Fruit fly (Drosophila melanogaster) whole organism, embryonic: ENCODE data around the gene Lcp65Ag3.
A peak's percentile ranks its signal among the peaks of the same experiment; 100 is the strongest.

Experiments used
- Bgb ChIP-seq: fragments of 200-800 bp; sonication (Bioruptor generic); IDR thresholded peaks from 2 replicates; pipeline ENCODE4 v1.3.6; 2022; ENCODE audit warnings: missing biosample characterization, missing genetic modification characterization; ENCODE audit not compliant: partially characterized antibody
- C15 ChIP-seq: fragments of 200-800 bp; sonication (Bioruptor generic); IDR thresholded peaks from 3 replicates; pipeline ENCODE4 v1.3.6; 2022; ENCODE audit warnings: missing biosample characterization, missing genetic modification characterization
- CG10147 ChIP-seq: fragments of 200-800 bp; sonication (Bioruptor generic); optimal IDR thresholded peaks from 2 replicates; lab custom pipeline; 2019; ENCODE audit warnings: missing biosample characterization, mild to moderate bottlenecking, missing genetic modification characterization, moderate library complexity
- CG10209 ChIP-seq: fragments of 200-800 bp; sonication (Bioruptor generic); optimal IDR thresholded peaks from 3 replicates; lab custom pipeline; 2017; ENCODE audit warnings: missing biosample characterization, mild to moderate bottlenecking, missing genetic modification characterization, missing genetic modification reagents
- CG11247 ChIP-seq: fragments of 200-800 bp; sonication (Bioruptor generic); IDR thresholded peaks from 2 replicates; pipeline ENCODE4 v1.3.6; 2022; ENCODE audit warnings: missing biosample characterization, missing genetic modification characterization
- CG11456 ChIP-seq: fragments of 200-800 bp; sonication (Bioruptor generic); IDR thresholded peaks from 3 replicates; pipeline ENCODE4 v1.3.6; 2022; ENCODE audit warnings: missing biosample characterization, missing genetic modification characterization
- CG12071 ChIP-seq: fragments of 200-800 bp; sonication (Bioruptor generic); optimal IDR thresholded peaks from 3 replicates; lab custom pipeline; 2018; ENCODE audit warnings: missing biosample characterization, mild to moderate bottlenecking, missing genetic modification characterization
- CG12236 ChIP-seq: fragments of 200-800 bp; sonication (Bioruptor generic); optimal IDR thresholded peaks from 2 replicates; lab custom pipeline; 2016; ENCODE audit warnings: missing biosample characterization, missing genetic modification characterization
- CG15269 ChIP-seq: fragments of 200-800 bp; sonication (Bioruptor generic); optimal IDR thresholded peaks from 2 replicates; lab custom pipeline; 2018; ENCODE audit warnings: missing biosample characterization, mild to moderate bottlenecking, missing genetic modification characterization, moderate library complexity
- CG17361 ChIP-seq: fragments of 200-800 bp; sonication (Bioruptor generic); IDR thresholded peaks from 3 replicates; pipeline ENCODE4 v1.3.6; 2022; ENCODE audit warnings: missing biosample characterization, missing genetic modification characterization
- CG17385 ChIP-seq: fragments of 200-800 bp; sonication (Bioruptor generic); optimal IDR thresholded peaks from 3 replicates; lab custom pipeline; 2018; ENCODE audit warnings: missing biosample characterization, mild to moderate bottlenecking, missing genetic modification characterization
- CG18619 ChIP-seq: fragments of 200-800 bp; sonication (Bioruptor generic); optimal IDR thresholded peaks from 3 replicates; lab custom pipeline; 2017; ENCODE audit warnings: missing biosample characterization, mild to moderate bottlenecking, missing genetic modification characterization
- CG3065 ChIP-seq: fragments of 200-800 bp; sonication (Bioruptor generic); optimal IDR thresholded peaks from 2 replicates; lab custom pipeline; 2016; ENCODE audit warnings: missing biosample characterization, missing genetic modification characterization
- CG31224 ChIP-seq: fragments of 200-800 bp; sonication (Bioruptor generic); IDR thresholded peaks from 2 replicates; pipeline ENCODE4 v1.3.6; 2022; ENCODE audit warnings: missing biosample characterization, missing genetic modification characterization
- CG31365 ChIP-seq: fragments of 200-800 bp; sonication (Bioruptor generic); optimal IDR thresholded peaks from 2 replicates; lab custom pipeline; 2018; ENCODE audit warnings: missing biosample characterization, mild to moderate bottlenecking, missing genetic modification characterization
- CG31388 ChIP-seq: fragments of 200-800 bp; sonication (Bioruptor generic); optimal IDR thresholded peaks from 2 replicates; lab custom pipeline; 2016; ENCODE audit warnings: missing biosample characterization, missing genetic modification characterization
- CG33213 ChIP-seq: fragments of 200-800 bp; sonication (Bioruptor generic); optimal IDR thresholded peaks from 3 replicates; lab custom pipeline; 2016; ENCODE audit warnings: missing biosample characterization, missing genetic modification characterization
- CG34376 ChIP-seq: fragments of 200-800 bp; sonication (Bioruptor generic); optimal IDR thresholded peaks from 2 replicates; lab custom pipeline; 2018; ENCODE audit warnings: missing biosample characterization, mild to moderate bottlenecking, missing genetic modification characterization
- CG3838 ChIP-seq: fragments of 200-800 bp; sonication (Bioruptor generic); optimal IDR thresholded peaks from 3 replicates; lab custom pipeline; 2016; ENCODE audit warnings: missing biosample characterization, missing genetic modification characterization
- CG6791 ChIP-seq: fragments of 200-800 bp; sonication (Bioruptor generic); IDR thresholded peaks from 3 replicates; pipeline ENCODE4 v1.3.6; 2022; ENCODE audit warnings: missing biosample characterization, missing genetic modification characterization; ENCODE audit not compliant: partially characterized antibody
- CG8765 ChIP-seq: fragments of 200-800 bp; sonication (Bioruptor generic); IDR thresholded peaks from 2 replicates; pipeline ENCODE4 v1.3.6; 2022; ENCODE audit warnings: missing biosample characterization, missing genetic modification characterization
- CHES-1-like ChIP-seq: fragments of 200-800 bp; sonication (Bioruptor generic); optimal IDR thresholded peaks from 2 replicates; lab custom pipeline; 2016; ENCODE audit warnings: missing biosample characterization, missing genetic modification characterization
- CoRest ChIP-seq: fragments of 200-800 bp; sonication (Bioruptor generic); optimal IDR thresholded peaks from 3 replicates; lab custom pipeline; 2018; ENCODE audit warnings: missing biosample characterization, mild to moderate bottlenecking, missing genetic modification characterization, moderate library complexity
- Dfd ChIP-seq, 2 experiments: fragments of >200 bp; optimal IDR thresholded peaks; 2 replicates each; lab custom pipeline; 2017; ENCODE audit warnings: missing biosample characterization in 2 of 2, missing genetic modification characterization in 2 of 2
- Dip3 ChIP-seq: fragments of 200-800 bp; sonication (Bioruptor generic); optimal IDR thresholded peaks from 3 replicates; lab custom pipeline; 2016; ENCODE audit warnings: missing biosample characterization, missing genetic modification characterization
- Gug ChIP-seq: fragments of 200-800 bp; sonication (Bioruptor generic); IDR thresholded peaks from 4 replicates; pipeline ENCODE4 v1.3.6; 2022; ENCODE audit warnings: missing biosample characterization, missing genetic modification characterization
- HmgD ChIP-seq: fragments of 200-800 bp; sonication (Bioruptor generic); optimal IDR thresholded peaks from 3 replicates; lab custom pipeline; 2016; ENCODE audit warnings: missing biosample characterization, missing genetic modification characterization
- Lhr ChIP-seq: fragments of 200-800 bp; sonication (Bioruptor generic); optimal IDR thresholded peaks from 3 replicates; lab custom pipeline; 2017; ENCODE audit warnings: mild to moderate bottlenecking, missing biosample characterization, missing genetic modification reagents, missing genetic modification characterization
- Mes4 ChIP-seq: fragments of 200-800 bp; sonication (Bioruptor generic); optimal IDR thresholded peaks from 2 replicates; lab custom pipeline; 2016; ENCODE audit warnings: missing biosample characterization, missing genetic modification characterization
- NFAT ChIP-seq: fragments of 200-800 bp; sonication (Bioruptor generic); IDR thresholded peaks from 2 replicates; pipeline ENCODE4 v1.3.6; 2022; ENCODE audit warnings: missing biosample characterization, missing genetic modification characterization
- Nf-YA ChIP-seq: fragments of 200-800 bp; sonication (Bioruptor generic); IDR thresholded peaks from 2 replicates; pipeline ENCODE4 v1.3.6; 2022; ENCODE audit warnings: missing biosample characterization, missing genetic modification characterization
- Sox100B ChIP-seq: fragments of 200-800 bp; sonication (Bioruptor generic); optimal IDR thresholded peaks from 3 replicates; lab custom pipeline; 2018; ENCODE audit warnings: missing biosample characterization, mild to moderate bottlenecking, missing genetic modification characterization
- Tbp ChIP-seq: fragments of >200 bp; optimal IDR thresholded peaks from 2 replicates; lab custom pipeline; 2018; ENCODE audit warnings: missing biosample characterization, missing genetic modification characterization
- abd-A ChIP-seq: fragments of 200-800 bp; sonication (Bioruptor generic); optimal IDR thresholded peaks from 3 replicates; lab custom pipeline; 2019; ENCODE audit warnings: missing biosample characterization, mild to moderate bottlenecking, missing genetic modification characterization, moderate library complexity
- caup ChIP-seq: fragments of 200-800 bp; sonication (Bioruptor generic); optimal IDR thresholded peaks from 3 replicates; lab custom pipeline; 2017; ENCODE audit warnings: missing biosample characterization, mild to moderate bottlenecking, missing genetic modification characterization, moderate library complexity; ENCODE audit not compliant: severe bottlenecking
- grau ChIP-seq: fragments of 200-800 bp; optimal IDR thresholded peaks from 3 replicates; lab custom pipeline; 2019; ENCODE audit warnings: missing biosample characterization, mild to moderate bottlenecking, missing genetic modification characterization, moderate library complexity
- gsb ChIP-seq: fragments of 200-800 bp; sonication (Bioruptor generic); IDR thresholded peaks from 2 replicates; pipeline ENCODE4 v1.3.6; 2022; ENCODE audit warnings: missing biosample characterization, missing genetic modification characterization
- h ChIP-seq: fragments of >200 bp; optimal IDR thresholded peaks from 2 replicates; lab custom pipeline; 2017
- ham ChIP-seq: fragments of 200-800 bp; sonication (Bioruptor generic); IDR thresholded peaks from 2 replicates; pipeline ENCODE4 v1.3.6; 2022; ENCODE audit warnings: missing biosample characterization, missing genetic modification characterization
- hth ChIP-seq: fragments of >200 bp; optimal IDR thresholded peaks from 2 replicates; lab custom pipeline; 2017; ENCODE audit warnings: inconsistent platforms
- lab ChIP-seq: fragments of 200-800 bp; sonication (Bioruptor generic); optimal IDR thresholded peaks from 3 replicates; lab custom pipeline; 2017; ENCODE audit warnings: missing biosample characterization, missing genetic modification characterization, mild to moderate bottlenecking, moderate library complexity, missing genetic modification reagents
- lilli ChIP-seq: fragments of 200-800 bp; sonication (Bioruptor generic); optimal IDR thresholded peaks from 3 replicates; lab custom pipeline; 2016; ENCODE audit warnings: missing biosample characterization, missing genetic modification characterization
- mld ChIP-seq: fragments of 200-800 bp; sonication (Bioruptor generic); IDR thresholded peaks from 3 replicates; pipeline ENCODE4 v1.3.6; 2022; ENCODE audit warnings: missing biosample characterization, missing genetic modification characterization; ENCODE audit not compliant: partially characterized antibody
- oc ChIP-seq: fragments of 200-800 bp; sonication (Bioruptor generic); optimal IDR thresholded peaks from 2 replicates; lab custom pipeline; 2018; ENCODE audit warnings: missing biosample characterization, mild to moderate bottlenecking, missing genetic modification characterization, moderate library complexity
- org-1 ChIP-seq: fragments of 200-800 bp; sonication (Bioruptor generic); optimal IDR thresholded peaks from 2 replicates; lab custom pipeline; 2017; ENCODE audit warnings: missing biosample characterization, missing genetic modification characterization
- row ChIP-seq: fragments of 200-800 bp; sonication (Bioruptor generic); IDR thresholded peaks from 3 replicates; pipeline ENCODE4 v1.3.6; 2022; ENCODE audit warnings: missing biosample characterization, missing genetic modification characterization
- sens ChIP-seq: fragments of 200-800 bp; sonication (Bioruptor generic); peaks from one replicate; lab custom pipeline; 2016; ENCODE audit warnings: missing biosample characterization, missing genetic modification characterization
- slbo ChIP-seq: fragments of 200-800 bp; sonication (Bioruptor generic); IDR thresholded peaks from 2 replicates; pipeline ENCODE4 v1.3.6; 2022; ENCODE audit warnings: missing biosample characterization, missing genetic modification characterization
- toy ChIP-seq: fragments of 200-800 bp; sonication (Bioruptor generic); IDR thresholded peaks from 2 replicates; pipeline ENCODE4 v1.3.6; 2022; ENCODE audit warnings: missing biosample characterization, missing genetic modification characterization
- unc-4 ChIP-seq: fragments of 200-800 bp; sonication (Bioruptor generic); IDR thresholded peaks from 2 replicates; pipeline ENCODE4 v1.3.6; 2022; ENCODE audit warnings: missing biosample characterization, missing genetic modification characterization; ENCODE audit not compliant: partially characterized antibody

Lcp65Ag3 gene

dm6 chr3L:6124616-6125408 lies 6.0 kb downstream of the Lcp65Ag3 start (continued):
- TF ChIP-seq unc-4, result no peak
- TF ChIP-seq CG10147 (GFP tag; lab: Kevin White, UChicago), result peak; percentile 54
- TF ChIP-seq C15, result peak; percentile 81
- no peak for TF ChIP-seq CG8765 (GFP tag; lab: Robert Waterston, UW)
- TF ChIP-seq CG11456 (GFP tag; lab: Robert Waterston, UW), result peak; percentile 91; the same call in 2 of the 3 replicates
- TF ChIP-seq Gug (GFP tag; lab: Robert Waterston, UW), result peak; percentile 20; the same call in 1 of the 4 replicates
- peak; percentile 98 for TF ChIP-seq sens (GFP tag; lab: Kevin White, UChicago)
- peak; percentile 22; the same call in 1 of the 2 replicates for TF ChIP-seq Bgb (GFP tag; lab: Robert Waterston, UW)
- TF ChIP-seq CG17385 (GFP tag; lab: Kevin White, UChicago), result peak; percentile 72
- TF ChIP-seq toy (GFP tag; lab: Robert Waterston, UW), result peak; percentile 69; the same call in 1 of the 2 replicates
- TF ChIP-seq CG17361 (GFP tag; lab: Robert Waterston, UW), result peak; percentile 66
- TF ChIP-seq Dip3 (GFP tag; lab: Kevin White, UChicago), result no peak
- peak; percentile 39 for TF ChIP-seq CoRest
- peak; percentile 57 for TF ChIP-seq org-1 (GFP tag; lab: Kevin White, UChicago)
- TF ChIP-seq Tbp (GFP tag; lab: Kevin White, UChicago), result no peak
- peak; percentile 75 for TF ChIP-seq Mes4
- peak; percentile 75 for TF ChIP-seq CG18619 (GFP tag; lab: Kevin White, UChicago)
- TF ChIP-seq CG6791 (GFP tag; lab: Robert Waterston, UW), result no peak
- no peak for TF ChIP-seq h (lab: Kevin White, UChicago)
- peak; percentile 92 for TF ChIP-seq CG12071 (GFP tag; lab: Kevin White, UChicago)
- peak; percentile 83 for TF ChIP-seq Nf-YA (GFP tag; lab: Robert Waterston, UW)
- TF ChIP-seq row (GFP tag; lab: Robert Waterston, UW), result peak; percentile 22; the same call in 1 of the 3 replicates
- no peak for TF ChIP-seq mld
- peak; percentile 68 for TF ChIP-seq CG31224 (GFP tag; lab: Robert Waterston, UW)
- peak; percentile 33 for TF ChIP-seq CHES-1-like (GFP tag; lab: Kevin White, UChicago)
- TF ChIP-seq CG34376 (GFP tag; lab: Kevin White, UChicago), result peak; percentile 87
- TF ChIP-seq grau (tag; lab: Kevin White, UChicago), result peak; percentile 52
- peak; percentile 32 for TF ChIP-seq lilli
- peak; percentile 94 for TF ChIP-seq caup (GFP tag; lab: Kevin White, UChicago)
- no peak for TF ChIP-seq hth
- TF ChIP-seq CG3065 (GFP tag; lab: Kevin White, UChicago), result no peak
- peak; percentile 89 for TF ChIP-seq NFAT
- TF ChIP-seq CG31388, result no peak
- TF ChIP-seq CG15269 (tag; lab: Kevin White, UChicago), result peak; percentile 63
- TF ChIP-seq CG3838, result peak; percentile 4
- TF ChIP-seq CG12236 (GFP tag; lab: Kevin White, UChicago), result peak; percentile 34
- TF ChIP-seq slbo, result peak; percentile 71
- no peak for TF ChIP-seq HmgD (GFP tag; lab: Kevin White, UChicago)
- peak; percentile 68 for TF ChIP-seq Lhr (GFP tag; lab: Kevin White, UChicago)
- no peak for TF ChIP-seq abd-A (tag; lab: Kevin White, UChicago)
- peak; percentile 82 for TF ChIP-seq CG33213 (GFP tag; lab: Kevin White, UChicago)
- TF ChIP-seq lab (GFP tag; lab: Kevin White, UChicago), result peak; percentile 94
- peak; percentile 75 for TF ChIP-seq Sox100B (GFP tag; lab: Kevin White, UChicago)
- peak; percentile 73 for TF ChIP-seq CG10209
- TF ChIP-seq gsb (GFP tag; lab: Robert Waterston, UW), result peak; percentile 64
- TF ChIP-seq ham (GFP tag; lab: Robert Waterston, UW), result no peak
- TF ChIP-seq CG31365, result peak; percentile 96
- TF ChIP-seq CG11247, result peak; percentile 79
- peak; percentile 12 for TF ChIP-seq oc
- TF ChIP-seq Dfd (GFP tag; optimal IDR thresholded peaks at IDR 0.05; lab: Kevin White, UChicago), result peak in 1 of 2 experiments; percentile 83
